Worm (Caenorhabditis elegans) whole organism, late embryonic: ENCODE data around the gene bath-24.

Source experiments
- ceh-45 ChIP-seq: fragments of 200-800 bp; sonication (Bioruptor generic); IDR thresholded peaks from 2 replicates; pipeline ENCODE4 v1.3.6; 2022; ENCODE audit warnings: missing genetic modification reagents, missing genetic modification characterization, missing compliant biosample characterization
- elt-2 ChIP-seq: sonication (generic microtip); optimal IDR thresholded peaks from 2 replicates; lab custom pipeline; 2016; ENCODE audit warnings: missing genetic modification reagents, missing genetic modification characterization, missing compliant biosample characterization

The bath-24 gene

ce11 chrII:1995744-1996143 lies 49.7 kb downstream of the bath-24 start:
- no peak for TF ChIP-seq ceh-45 (GFP tag; lab: Robert Waterston, UW)
- peak; percentile 84 for TF ChIP-seq elt-2 (tag; lab: Kevin White, UChicago)
